Fruit fly (Drosophila melanogaster): ENCODE measurements around the gene CG43155.

CG43155 gene

dm6 chrX:11518435-11518834 is 58.8 kb downstream of the CG43155 start (continued):
- no peak for TF ChIP-seq YL-1 (GFP tag; optimal IDR thresholded peaks at IDR 0.05)
- no peak for TF ChIP-seq ac (GFP tag; optimal IDR thresholded peaks at IDR 0.05)
- no peak for TF ChIP-seq CG17186 (GFP tag; optimal IDR thresholded peaks at IDR 0.05)
- no peak for TF ChIP-seq pros (GFP tag; optimal IDR thresholded peaks at IDR 0.05)
- TF ChIP-seq sna (GFP tag; IDR thresholded peaks at IDR 0.05; ENCODE audit: partially characterized antibody), result no peak
- TF ChIP-seq dan (GFP tag; IDR thresholded peaks at IDR 0.05), result no peak
- TF ChIP-seq CG10366 (GFP tag; IDR thresholded peaks at IDR 0.05), result peak; percentile 85
- TF ChIP-seq caup (GFP tag; optimal IDR thresholded peaks at IDR 0.05; ENCODE audit: severe bottlenecking), result peak; percentile 79
- peak; percentile 19 for TF ChIP-seq CG14710 (tag; optimal IDR thresholded peaks at IDR 0.05)
- TF ChIP-seq tna (GFP tag; IDR thresholded peaks at IDR 0.05; ENCODE audit: partially characterized antibody), result no peak
- 0 out of 2 replicates have a peak, but pooled peaks have one; percentile 41 for TF ChIP-seq danr (GFP tag; IDR thresholded peaks at IDR 0.05)
- peak; percentile 88 for TF ChIP-seq lmd (GFP tag; IDR thresholded peaks at IDR 0.05)
- peak; percentile 9 for TF ChIP-seq exex (tag; optimal IDR thresholded peaks at IDR 0.05)
- TF ChIP-seq CoRest (tag; optimal IDR thresholded peaks at IDR 0.05), result peak; percentile 77
- peak; percentile 71 for TF ChIP-seq Hmr (GFP tag; optimal IDR thresholded peaks at IDR 0.05)
- no peak for TF ChIP-seq CG2129 (GFP tag; IDR thresholded peaks at IDR 0.05; ENCODE audit: partially characterized antibody)
- TF ChIP-seq h (optimal IDR thresholded peaks at IDR 0.05), result no peak
- TF ChIP-seq CG11398 (GFP tag; optimal IDR thresholded peaks at IDR 0.05), result no peak
- no peak for TF ChIP-seq CG2202 (tag; optimal IDR thresholded peaks at IDR 0.05)
- TF ChIP-seq chm (GFP tag; IDR thresholded peaks at IDR 0.05), result peak; percentile 79
- no peak for TF ChIP-seq jumu (GFP tag; optimal IDR thresholded peaks at IDR 0.05)
- peak; percentile 10 for TF ChIP-seq CG16815 (GFP tag; optimal IDR thresholded peaks at IDR 0.05)
- TF ChIP-seq Ssrp (tag; optimal IDR thresholded peaks at IDR 0.05), result peak; percentile 64
- TF ChIP-seq wek (GFP tag; optimal IDR thresholded peaks at IDR 0.05), result no peak
- TF ChIP-seq Atf6 (GFP tag; IDR thresholded peaks at IDR 0.05), result peak; percentile 86
- peak; percentile 78 for TF ChIP-seq H2.0 (GFP tag; IDR thresholded peaks at IDR 0.05)
- TF ChIP-seq Dip3 (GFP tag; optimal IDR thresholded peaks at IDR 0.05), result peak; percentile 40
- TF ChIP-seq Sox102F (GFP tag; optimal IDR thresholded peaks at IDR 0.05), result peak; percentile 76

- no peak for TF ChIP-seq YL-1 (GFP tag; optimal IDR thresholded peaks at IDR 0.05)
- TF ChIP-seq slp2 (GFP tag; optimal IDR thresholded peaks at IDR 0.05), result no peak
- TF ChIP-seq pita (GFP tag; optimal IDR thresholded peaks at IDR 0.05), result peak; percentile 14
- peak; percentile 14; the same call in 1 of the 2 replicates for TF ChIP-seq bbx (GFP tag; IDR thresholded peaks at IDR 0.05; ENCODE audit: partially characterized antibody)
- no peak for TF ChIP-seq HHEX (GFP tag; optimal IDR thresholded peaks at IDR 0.05)
- TF ChIP-seq ham (GFP tag; IDR thresholded peaks at IDR 0.05), result no peak
- TF ChIP-seq cg (GFP tag; optimal IDR thresholded peaks at IDR 0.05), result peak; percentile 61
- TF ChIP-seq CG15514 (GFP tag; optimal IDR thresholded peaks at IDR 0.05), result no peak
- TF ChIP-seq Pdp1 (GFP tag; optimal IDR thresholded peaks at IDR 0.05), result peak in 1 of 2 experiments; percentile 32
- TF ChIP-seq dati (GFP tag; IDR thresholded peaks at IDR 0.05), result no peak
- no peak for TF ChIP-seq CG7963 (GFP tag; IDR thresholded peaks at IDR 0.05; ENCODE audit: partially characterized antibody)
- TF ChIP-seq CG2199 (GFP tag; IDR thresholded peaks at IDR 0.05), result peak; percentile 36; the same call in 1 of the 3 replicates
- no peak for TF ChIP-seq ttk (GFP tag; IDR thresholded peaks at IDR 0.05)
- TF ChIP-seq CG15479 (GFP tag; optimal IDR thresholded peaks at IDR 0.05), result peak; percentile 48
- no peak for TF ChIP-seq lmd (GFP tag; IDR thresholded peaks at IDR 0.05)
- peak; percentile 64 for TF ChIP-seq Ets65A (GFP tag)
- TF ChIP-seq CG13775 (GFP tag; optimal IDR thresholded peaks at IDR 0.05), result no peak
- peak in 1 of 2 experiments; percentile 46 for TF ChIP-seq Hr78 (GFP tag; optimal IDR thresholded peaks at IDR 0.05)
- no peak for TF ChIP-seq Blimp-1 (GFP tag; optimal IDR thresholded peaks at IDR 0.05)
- TF ChIP-seq CTCF (GFP tag; optimal IDR thresholded peaks at IDR 0.05), result peak; percentile 11
- no peak for TF ChIP-seq Sin3A (optimal IDR thresholded peaks at IDR 0.05)
- TF ChIP-seq CG30431 (GFP tag; optimal IDR thresholded peaks at IDR 0.05), result no peak
- no peak for TF ChIP-seq CG4282 (GFP tag; optimal IDR thresholded peaks at IDR 0.05)
- no peak for TF ChIP-seq ro (GFP tag; IDR thresholded peaks at IDR 0.05)
- peak; percentile 10; the same call in 1 of the 2 replicates for TF ChIP-seq vvl (GFP tag; IDR thresholded peaks at IDR 0.05)
- peak; percentile 65 for TF ChIP-seq Med (GFP tag)
Observed at dm6 chrX:11520209-11520608, 60.6 kb downstream of the CG43155 start.
